Fruit fly (Drosophila melanogaster): Measurements from ENCODE around the gene CG15211.

CG15211 gene

dm6 chrX:10768043-10768674 lies 4.2 kb upstream of the CG15211 start, which contains the start of the genes Atg8a and BTBD9 (continued):
- TF ChIP-seq Eip74EF (GFP tag; optimal IDR thresholded peaks at IDR 0.05) = no peak
- no peak for TF ChIP-seq Sry-β (GFP tag; optimal IDR thresholded peaks at IDR 0.05)
- no peak for TF ChIP-seq CG4617 (GFP tag; optimal IDR thresholded peaks at IDR 0.05; ENCODE audit: borderline replicate concordance)
- 0 out of 3 replicates have a peak, but pooled peaks have one; percentile 37 for TF ChIP-seq Mrtf (GFP tag; IDR thresholded peaks at IDR 0.05)
- TF ChIP-seq Chrac-16 (GFP tag; optimal IDR thresholded peaks at IDR 0.05) = no peak
- TF ChIP-seq CG33213 (GFP tag; optimal IDR thresholded peaks at IDR 0.05) = peak; percentile 99
- no peak for TF ChIP-seq zf30C (GFP tag; optimal IDR thresholded peaks at IDR 0.05)
- no peak for TF ChIP-seq CG7839 (tag; optimal IDR thresholded peaks at IDR 0.05)
- peak; percentile 1 for TF ChIP-seq Hsf (GFP tag; optimal IDR thresholded peaks at IDR 0.05)
- TF ChIP-seq ttk (GFP tag; IDR thresholded peaks at IDR 0.05) = no peak
- peak; percentile 17 for TF ChIP-seq ERR (GFP tag; optimal IDR thresholded peaks at IDR 0.05)
- peak; percentile 0 for TF ChIP-seq Hr3 (GFP tag; optimal IDR thresholded peaks at IDR 0.05)
- TF ChIP-seq inv (GFP tag; IDR thresholded peaks at IDR 0.05; ENCODE audit: partially characterized antibody) = peak; percentile 59
- no peak for TF ChIP-seq Dfd (GFP tag; optimal IDR thresholded peaks at IDR 0.05)
- TF ChIP-seq CG12071 (GFP tag; optimal IDR thresholded peaks at IDR 0.05) = no peak
- TF ChIP-seq grn (GFP tag; optimal IDR thresholded peaks at IDR 0.05) = no peak
- no peak for TF ChIP-seq Ravus (GFP tag; IDR thresholded peaks at IDR 0.05)
- peak; percentile 78 for TF ChIP-seq CG17186 (GFP tag; optimal IDR thresholded peaks at IDR 0.05)
- TF ChIP-seq CG10959 (GFP tag; IDR thresholded peaks at IDR 0.05) = no peak
- TF ChIP-seq cad (GFP tag; optimal IDR thresholded peaks at IDR 0.05) = no peak
- TF ChIP-seq stwl (tag; optimal IDR thresholded peaks at IDR 0.05) = peak; percentile 81
- no peak for TF ChIP-seq CG5953 (GFP tag; IDR thresholded peaks at IDR 0.05)
- peak; percentile 30; the same call in 1 of the 2 replicates for TF ChIP-seq CG4360 (GFP tag; IDR thresholded peaks at IDR 0.05)
- no peak for TF ChIP-seq H15 (GFP tag; IDR thresholded peaks at IDR 0.05)
- TF ChIP-seq CG3726 (GFP tag; IDR thresholded peaks at IDR 0.05) = no peak
- TF ChIP-seq CG17385 (GFP tag; optimal IDR thresholded peaks at IDR 0.05) = peak; percentile 36
- TF ChIP-seq lab (GFP tag; optimal IDR thresholded peaks at IDR 0.05) = peak; percentile 62
- TF ChIP-seq Six4 (GFP tag; optimal IDR thresholded peaks at IDR 0.05) = no peak
- no peak for TF ChIP-seq dimm (GFP tag; IDR thresholded peaks at IDR 0.05)
- no peak for TF ChIP-seq Rx (GFP tag; IDR thresholded peaks at IDR 0.05)
- TF ChIP-seq fru (optimal IDR thresholded peaks at IDR 0.05) = no peak
- no peak for TF ChIP-seq dati (GFP tag; IDR thresholded peaks at IDR 0.05)
- TF ChIP-seq Hr51 (GFP tag; optimal IDR thresholded peaks at IDR 0.05) = no peak
- peak; percentile 82 for TF ChIP-seq Bgb (GFP tag; IDR thresholded peaks at IDR 0.05; ENCODE audit: partially characterized antibody)
- TF ChIP-seq D19B (GFP tag; optimal IDR thresholded peaks at IDR 0.05) = no peak
- peak; percentile 99 for TF ChIP-seq CG2116 (GFP tag; optimal IDR thresholded peaks at IDR 0.05)
- peak; percentile 26 for TF ChIP-seq mirr (GFP tag; optimal IDR thresholded peaks at IDR 0.05)
- TF ChIP-seq CG32772 (GFP tag; IDR thresholded peaks at IDR 0.05) = no peak
- TF ChIP-seq ap (GFP tag; IDR thresholded peaks at IDR 0.05) = no peak
- TF ChIP-seq CG14667 (GFP tag; IDR thresholded peaks at IDR 0.05) = no peak
- TF ChIP-seq Side (GFP tag; optimal IDR thresholded peaks at IDR 0.05) = peak; percentile 17
- TF ChIP-seq D (optimal IDR thresholded peaks at IDR 0.05) = no peak
- no peak for TF ChIP-seq D (GFP tag; optimal IDR thresholded peaks at IDR 0.05)
- no peak for TF ChIP-seq CG2202 (tag; optimal IDR thresholded peaks at IDR 0.05)
- TF ChIP-seq disco-r (GFP tag; optimal IDR thresholded peaks at IDR 0.05) = peak; percentile 22
- TF ChIP-seq CG10147 (GFP tag; optimal IDR thresholded peaks at IDR 0.05) = peak; percentile 36
- TF ChIP-seq toy (GFP tag; IDR thresholded peaks at IDR 0.05) = no peak
- peak; percentile 82 for TF ChIP-seq HLH4C (GFP tag; IDR thresholded peaks at IDR 0.05; ENCODE audit: partially characterized antibody)
- no peak for TF ChIP-seq wek (GFP tag; optimal IDR thresholded peaks at IDR 0.05)
- no peak for TF ChIP-seq nom (GFP tag; optimal IDR thresholded peaks at IDR 0.05)
- no peak for TF ChIP-seq danr (GFP tag; IDR thresholded peaks at IDR 0.05)
